Worm (Caenorhabditis elegans): Measurements from ENCODE around the gene srd-36.

Gene srd-36

DNA sequence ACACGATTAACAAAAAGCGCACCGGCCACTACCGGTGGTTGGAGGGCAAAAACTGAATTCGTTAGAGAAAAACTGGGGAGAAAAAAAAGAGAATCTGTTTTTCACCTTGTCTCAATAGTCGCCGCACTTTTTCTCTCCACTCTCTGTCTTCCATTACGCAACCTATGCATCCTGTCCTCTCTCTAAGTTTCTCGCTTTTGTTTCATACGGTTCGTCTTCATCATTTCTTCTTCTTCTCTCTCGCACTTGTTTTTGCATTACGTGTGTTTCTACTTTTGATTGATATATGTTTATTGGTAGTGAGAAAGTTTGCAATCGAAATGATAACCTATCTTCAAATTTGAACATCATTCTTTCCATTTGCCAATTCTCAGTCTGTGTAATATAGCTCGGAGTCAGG, 26.0 kb upstream of the srd-36 start (continued):
- TF ChIP-seq unc-39 (tag; optimal IDR thresholded peaks at IDR 0.05): no peak
- TF ChIP-seq ZK546.5 (tag; optimal IDR thresholded peaks at IDR 0.05): no peak
- TF ChIP-seq ama-1 (optimal IDR thresholded peaks at IDR 0.05): no peak
- TF ChIP-seq saeg-2 (GFP tag; IDR thresholded peaks at IDR 0.05): no peak
- no peak for TF ChIP-seq ZK337.2 (GFP tag; IDR thresholded peaks at IDR 0.05)
- no peak for TF ChIP-seq hmg-1.1 (GFP tag; IDR thresholded peaks at IDR 0.05)
- TF ChIP-seq egl-43 (GFP tag; IDR thresholded peaks at IDR 0.05): no peak
- peak; percentile 31; the same call in 1 of the 2 replicates for TF ChIP-seq dmd-6 (GFP tag; IDR thresholded peaks at IDR 0.05)
- no peak for TF ChIP-seq lim-7 (GFP tag; IDR thresholded peaks at IDR 0.05)
- TF ChIP-seq daf-8 (GFP tag; IDR thresholded peaks at IDR 0.05): no peak
- peak; percentile 50 for TF ChIP-seq nhr-25 (tag; optimal IDR thresholded peaks at IDR 0.05; ENCODE audit: borderline replicate concordance, insufficient read depth)
- TF ChIP-seq aly-2 (tag; optimal IDR thresholded peaks at IDR 0.05): no peak
- no peak for TF ChIP-seq daf-19 (GFP tag; conservative IDR thresholded peaks at IDR 0.05)

DNA sequence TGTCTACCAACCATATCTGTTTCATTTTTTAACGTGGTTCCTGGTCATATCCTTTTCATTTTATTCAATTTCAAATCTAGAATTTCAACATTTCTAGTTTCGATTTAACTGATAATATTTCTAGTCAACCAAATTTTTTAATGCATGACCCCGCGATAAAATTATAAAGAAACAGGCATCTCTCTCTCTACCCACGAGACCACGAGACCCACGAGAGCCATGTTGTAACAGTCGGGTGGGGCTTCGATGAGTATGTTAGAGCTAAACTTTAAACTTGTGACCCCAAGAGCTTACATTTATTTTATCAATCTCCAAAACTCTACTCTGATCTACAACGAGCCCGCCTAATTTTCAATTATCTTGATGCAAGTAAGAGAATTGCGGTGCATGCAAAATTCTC, 23.7 kb upstream of the srd-36 start:
- no peak for TF ChIP-seq nhr-25 (tag; optimal IDR thresholded peaks at IDR 0.05; ENCODE audit: borderline replicate concordance, insufficient read depth)
- TF ChIP-seq mdl-1 (tag; optimal IDR thresholded peaks at IDR 0.05): peak in 1 of 2 experiments; percentile 20
- peak; percentile 72 for TF ChIP-seq hlh-30 (tag; optimal IDR thresholded peaks at IDR 0.05; ENCODE audit: insufficient read depth)
- TF ChIP-seq dve-1 (tag; optimal IDR thresholded peaks at IDR 0.05; ENCODE audit: insufficient read depth): peak; percentile 66
- no peak for TF ChIP-seq attf-4 (tag; optimal IDR thresholded peaks at IDR 0.05)
- no peak for TF ChIP-seq nhr-111 (GFP tag; optimal IDR thresholded peaks at IDR 0.05)

DNA sequence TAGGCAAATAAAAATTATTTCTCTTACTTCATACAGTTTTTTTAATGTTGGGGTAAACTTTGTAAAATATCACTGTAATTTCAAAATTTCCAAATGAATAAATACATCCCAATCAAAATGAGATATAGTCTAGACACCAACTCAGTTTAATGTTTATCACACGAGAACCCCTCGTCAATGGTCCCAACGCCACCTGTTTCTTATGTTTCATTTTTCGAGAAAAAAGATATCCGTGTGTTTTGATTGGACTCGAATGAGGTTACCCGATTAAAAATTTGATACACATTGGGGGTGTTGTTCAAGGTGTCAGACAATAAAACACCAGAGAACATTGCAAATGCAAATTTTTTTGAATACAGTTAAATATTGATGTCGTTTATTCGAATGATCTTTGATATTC, 23.0 kb upstream of the srd-36 start:
- TF ChIP-seq nhr-11 (tag; optimal IDR thresholded peaks at IDR 0.05): peak; percentile 33
- no peak for TF ChIP-seq daf-12 (tag; optimal IDR thresholded peaks at IDR 0.05)
- TF ChIP-seq daf-16 (GFP tag; optimal IDR thresholded peaks at IDR 0.05): peak in 1 of 2 experiments; percentile 45
- no peak for TF ChIP-seq daf-16 (tag; optimal IDR thresholded peaks at IDR 0.05)

DNA sequence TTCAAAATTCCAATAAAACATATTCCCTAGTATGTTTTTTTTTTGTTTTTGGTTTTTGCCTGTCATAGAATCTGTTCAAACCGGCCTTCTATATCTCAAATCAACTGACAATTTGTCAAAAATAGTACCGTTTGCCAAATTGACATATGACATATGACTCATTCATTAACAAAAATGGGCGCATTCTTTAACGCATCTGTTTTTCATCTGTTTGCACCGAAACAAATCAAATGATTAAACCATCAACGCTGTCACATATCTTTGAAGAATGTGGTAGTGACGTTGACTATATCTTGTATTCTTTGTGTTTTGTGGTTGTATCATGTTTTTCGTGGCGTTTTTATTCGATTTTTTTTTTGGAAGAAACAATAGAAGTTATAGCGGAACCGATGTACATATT, 20.5 kb upstream of the srd-36 start:
- no peak for TF ChIP-seq ZK546.5 (tag; optimal IDR thresholded peaks at IDR 0.05)
- TF ChIP-seq F26F4.8 (GFP tag; conservative IDR thresholded peaks at IDR 0.05): no peak
- no peak for TF ChIP-seq daf-8 (GFP tag; IDR thresholded peaks at IDR 0.05)
- no peak for TF ChIP-seq vab-7 (GFP tag; IDR thresholded peaks at IDR 0.05)
- no peak for TF ChIP-seq lsy-2 (tag; optimal IDR thresholded peaks at IDR 0.05)
- no peak for TF ChIP-seq zip-2 (tag; optimal IDR thresholded peaks at IDR 0.05)
- TF ChIP-seq attf-4 (tag; optimal IDR thresholded peaks at IDR 0.05): no peak
- TF ChIP-seq daf-16 (GFP tag; optimal IDR thresholded peaks at IDR 0.05): no peak
- no peak for TF ChIP-seq daf-16 (tag; optimal IDR thresholded peaks at IDR 0.05)
- TF ChIP-seq dmd-8 (GFP tag; IDR thresholded peaks at IDR 0.05): no peak
- TF ChIP-seq snpc-1.2 (GFP tag; IDR thresholded peaks at IDR 0.05): no peak
- no peak for TF ChIP-seq mxl-3 (GFP tag; optimal IDR thresholded peaks at IDR 0.05)
- peak; percentile 5 for TF ChIP-seq mep-1 (tag; optimal IDR thresholded peaks at IDR 0.05)
- TF ChIP-seq unc-62 (GFP tag; optimal IDR thresholded peaks at IDR 0.05 in 1 of 2): peak in 1 of 2 experiments; percentile 54
- no peak for TF ChIP-seq unc-62 (tag; optimal IDR thresholded peaks at IDR 0.05)
- TF ChIP-seq spr-1 (tag; optimal IDR thresholded peaks at IDR 0.05): no peak
- no peak for TF ChIP-seq F49E8.2 (tag; optimal IDR thresholded peaks at IDR 0.05; ENCODE audit: borderline replicate concordance)
- no peak for TF ChIP-seq fos-1 (tag; optimal IDR thresholded peaks at IDR 0.05)
- TF ChIP-seq daf-19 (GFP tag; conservative IDR thresholded peaks at IDR 0.05): no peak
- no peak for TF ChIP-seq Y75B8A.6 (GFP tag; IDR thresholded peaks at IDR 0.05)
- peak in 1 of 2 experiments; percentile 35 for TF ChIP-seq mdl-1 (tag; optimal IDR thresholded peaks at IDR 0.05)
- no peak for TF ChIP-seq set-16 (GFP tag; IDR thresholded peaks at IDR 0.05)
- no peak for TF ChIP-seq ztf-7 (tag; optimal IDR thresholded peaks at IDR 0.05)
- no peak for TF ChIP-seq mes-2 (tag; optimal IDR thresholded peaks at IDR 0.05; ENCODE audit: poor library complexity, severe bottlenecking)
- no peak for TF ChIP-seq aha-1 (tag)
- TF ChIP-seq ztf-11 (tag; optimal IDR thresholded peaks at IDR 0.05): no peak
- TF ChIP-seq lim-7 (GFP tag; IDR thresholded peaks at IDR 0.05): no peak
- no peak for TF ChIP-seq sdz-12 (GFP tag; optimal IDR thresholded peaks at IDR 0.05)
- TF ChIP-seq ceh-28 (tag; optimal IDR thresholded peaks at IDR 0.05): no peak
- peak; percentile 94 for TF ChIP-seq nhr-28 (tag; optimal IDR thresholded peaks at IDR 0.05)
- peak; percentile 72 for TF ChIP-seq hlh-30 (tag; optimal IDR thresholded peaks at IDR 0.05; ENCODE audit: insufficient read depth)
- TF ChIP-seq lin-1 (GFP tag; IDR thresholded peaks at IDR 0.05): no peak

Measured in whole organism, L4 larva.